Fruit fly (Drosophila melanogaster) whole organism, adult: ENCODE data around the gene Fkbp59.

Experiments used
- CG11617 ChIP-seq: fragments of 200-800 bp; sonication (Bioruptor generic); optimal IDR thresholded peaks from 2 replicates; lab custom pipeline; 2017; ENCODE audit warnings: mild to moderate bottlenecking, missing biosample characterization, missing genetic modification reagents, missing genetic modification characterization
- CG12768 ChIP-seq: fragments of 200-800 bp; sonication (Bioruptor generic); optimal IDR thresholded peaks from 2 replicates; lab custom pipeline; 2017; ENCODE audit warnings: missing biosample characterization, missing genetic modification characterization, mild to moderate bottlenecking, moderate library complexity, missing genetic modification reagents
- CG14711 ChIP-seq: fragments of 200-800 bp; sonication (Bioruptor generic); optimal IDR thresholded peaks from 2 replicates; lab custom pipeline; 2018; ENCODE audit warnings: missing biosample characterization, mild to moderate bottlenecking, missing genetic modification characterization, moderate library complexity
- CG1620 ChIP-seq: fragments of 200-800 bp; sonication (Bioruptor generic); optimal IDR thresholded peaks from 2 replicates; lab custom pipeline; 2016; ENCODE audit warnings: missing biosample characterization, missing genetic modification characterization
- CG33017 ChIP-seq: fragments of 200-800 bp; sonication (Bioruptor generic); optimal IDR thresholded peaks from 2 replicates; lab custom pipeline; 2018; ENCODE audit warnings: missing biosample characterization, mild to moderate bottlenecking, missing genetic modification characterization, moderate library complexity
- CG5204 ChIP-seq: fragments of 200-800 bp; sonication (Bioruptor generic); optimal IDR thresholded peaks from 2 replicates; lab custom pipeline; 2016; ENCODE audit warnings: missing biosample characterization, missing genetic modification characterization
- CG7045 ChIP-seq: fragments of 200-800 bp; sonication (Bioruptor generic); optimal IDR thresholded peaks from 2 replicates; lab custom pipeline; 2017; ENCODE audit warnings: missing biosample characterization, mild to moderate bottlenecking, missing genetic modification characterization
- CG7101 ChIP-seq: fragments of 200-800 bp; sonication (Bioruptor generic); optimal IDR thresholded peaks from 2 replicates; lab custom pipeline; 2018; ENCODE audit warnings: missing biosample characterization, mild to moderate bottlenecking, missing genetic modification characterization, moderate library complexity
- Clk ChIP-seq: fragments of 200-800 bp; sonication (Bioruptor generic); optimal IDR thresholded peaks from 2 replicates; lab custom pipeline; 2017; ENCODE audit warnings: missing biosample characterization, missing genetic modification characterization
- Crg-1 ChIP-seq: fragments of 200-800 bp; sonication (Bioruptor generic); optimal IDR thresholded peaks from 2 replicates; lab custom pipeline; 2016; ENCODE audit warnings: missing biosample characterization, missing genetic modification characterization
- Hr96 ChIP-seq: fragments of 200-800 bp; sonication (Bioruptor generic); optimal IDR thresholded peaks from 2 replicates; lab custom pipeline; 2016; ENCODE audit warnings: missing biosample characterization, missing genetic modification characterization
- Mnt ChIP-seq: fragments of 200-800 bp; sonication (Bioruptor generic); optimal IDR thresholded peaks from 2 replicates; lab custom pipeline; 2016; ENCODE audit warnings: missing biosample characterization, mild to moderate bottlenecking, missing genetic modification characterization
- bab1 ChIP-seq: fragments of 200-800 bp; sonication (Bioruptor generic); optimal IDR thresholded peaks from 3 replicates; lab custom pipeline; 2019; ENCODE audit warnings: missing biosample characterization, mild to moderate bottlenecking, missing genetic modification characterization, moderate library complexity
- cic ChIP-seq: fragments of 200-800 bp; sonication (Bioruptor generic); optimal IDR thresholded peaks from 2 replicates; lab custom pipeline; 2017; ENCODE audit warnings: missing biosample characterization, mild to moderate bottlenecking, missing genetic modification characterization, moderate library complexity
- cnc ChIP-seq, 2 experiments: fragments of >200 bp; optimal IDR thresholded peaks; 2 replicates each; lab custom pipeline; 2017
- kay ChIP-seq: fragments of 200-800 bp; sonication (Bioruptor generic); peaks from one replicate; lab custom pipeline; 2016; ENCODE audit warnings: missing biosample characterization, missing genetic modification characterization, borderline replicate concordance
- ovo ChIP-seq: fragments of 200-800 bp; sonication (Bioruptor generic); optimal IDR thresholded peaks from 2 replicates; lab custom pipeline; 2016; ENCODE audit warnings: missing biosample characterization, missing genetic modification characterization
- pad ChIP-seq: fragments of 200-800 bp; sonication (Bioruptor generic); optimal IDR thresholded peaks from 3 replicates; lab custom pipeline; 2017; ENCODE audit warnings: missing biosample characterization, missing genetic modification characterization, mild to moderate bottlenecking, moderate library complexity, missing genetic modification reagents
- tj ChIP-seq: fragments of 200-800 bp; sonication (Bioruptor generic); optimal IDR thresholded peaks from 3 replicates; lab custom pipeline; 2017; ENCODE audit warnings: missing biosample characterization, mild to moderate bottlenecking, missing genetic modification characterization, moderate library complexity
- toe ChIP-seq: fragments of 200-800 bp; sonication (Bioruptor generic); optimal IDR thresholded peaks from 2 replicates; lab custom pipeline; 2016; ENCODE audit warnings: missing biosample characterization, missing genetic modification characterization

The Fkbp59 gene

DNA sequence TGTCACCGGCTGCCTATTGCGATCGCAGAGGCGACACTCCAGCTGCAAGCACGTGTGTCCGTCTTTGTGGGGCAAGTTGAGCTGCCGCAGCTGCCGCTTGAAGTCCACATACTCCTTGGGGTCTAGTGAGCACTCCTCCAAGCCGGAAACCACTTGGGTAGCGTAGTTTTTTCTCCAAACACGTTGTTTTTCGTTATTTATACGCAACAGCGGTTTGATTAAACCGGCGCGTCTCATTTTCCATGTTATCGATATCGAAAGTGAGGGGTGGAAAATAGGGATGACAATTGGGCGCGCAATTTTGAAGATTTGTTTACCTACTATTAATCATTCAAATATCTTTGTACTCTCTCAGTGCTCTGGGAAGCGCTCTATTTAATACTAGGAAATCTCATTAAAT lies 5.4 kb downstream of the Fkbp59 start, which contains the start of gene mtDNA-helicase:
mtDNA-helicase (minus strand) TSS at position 264 of the 400 bp plus-strand sequence.
- TF ChIP-seq CG7101 (tag; lab: Kevin White, UChicago) (no peak), Hr96 (GFP tag; lab: Kevin White, UChicago) (no peak), bab1 (GFP tag; lab: Kevin White, UChicago) (peak; percentile 13), toe (GFP tag; lab: Kevin White, UChicago) (no peak), cic (GFP tag; lab: Kevin White, UChicago) (no peak), kay (GFP tag; lab: Kevin White, UChicago) (no peak), Crg-1 (GFP tag; lab: Kevin White, UChicago) (peak; percentile 9), CG1620 (GFP tag; lab: Kevin White, UChicago) (no peak), Mnt (GFP tag; lab: Kevin White, UChicago) (peak; percentile 80)

DNA sequence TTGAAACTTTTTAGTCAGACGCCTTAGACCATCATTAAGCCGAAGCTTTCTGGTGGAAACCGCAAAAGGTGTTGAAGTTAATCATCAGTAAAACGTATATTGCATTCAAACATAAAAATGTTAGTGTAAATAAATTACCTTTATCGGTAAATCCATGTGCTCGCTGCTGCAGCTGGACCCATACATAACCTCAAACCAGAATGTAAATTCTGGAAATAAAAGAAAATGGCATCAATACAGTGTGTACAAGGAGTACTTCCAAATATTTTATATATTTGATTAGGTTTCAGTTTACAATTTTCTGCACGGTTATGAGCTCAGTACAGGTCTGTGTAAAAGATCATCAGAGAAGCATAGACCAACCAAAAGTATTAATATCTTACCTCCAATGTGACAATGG lies 6.4 kb downstream of the Fkbp59 start:
- no peak for TF ChIP-seq CG14711 (tag; lab: Kevin White, UChicago)
- no peak for TF ChIP-seq cic (GFP tag; lab: Kevin White, UChicago)
- TF ChIP-seq ovo (GFP tag; lab: Kevin White, UChicago) = no peak
- no peak for TF ChIP-seq Clk (GFP tag; lab: Kevin White, UChicago)
- TF ChIP-seq pad (GFP tag; lab: Kevin White, UChicago) = no peak
- TF ChIP-seq CG12768 (GFP tag; lab: Kevin White, UChicago) = no peak
- TF ChIP-seq cnc (optimal IDR thresholded peaks at IDR 0.05; lab: Kevin White, UChicago) = no peak
- TF ChIP-seq toe (GFP tag; lab: Kevin White, UChicago) = no peak
- TF ChIP-seq tj = no peak
- no peak for TF ChIP-seq CG33017 (tag; lab: Kevin White, UChicago)
- no peak for TF ChIP-seq bab1 (GFP tag; lab: Kevin White, UChicago)
- no peak for TF ChIP-seq CG11617 (GFP tag; lab: Kevin White, UChicago)
- no peak for TF ChIP-seq CG5204 (GFP tag; lab: Kevin White, UChicago)
- no peak for TF ChIP-seq Crg-1 (GFP tag; lab: Kevin White, UChicago)
- TF ChIP-seq Mnt (GFP tag; lab: Kevin White, UChicago) = no peak
- no peak for TF ChIP-seq CG1620 (GFP tag; lab: Kevin White, UChicago)
- TF ChIP-seq kay (GFP tag; lab: Kevin White, UChicago) = no peak
- TF ChIP-seq CG7045 (GFP tag; lab: Kevin White, UChicago) = no peak
- TF ChIP-seq Hr96 (GFP tag; lab: Kevin White, UChicago) = no peak

DNA sequence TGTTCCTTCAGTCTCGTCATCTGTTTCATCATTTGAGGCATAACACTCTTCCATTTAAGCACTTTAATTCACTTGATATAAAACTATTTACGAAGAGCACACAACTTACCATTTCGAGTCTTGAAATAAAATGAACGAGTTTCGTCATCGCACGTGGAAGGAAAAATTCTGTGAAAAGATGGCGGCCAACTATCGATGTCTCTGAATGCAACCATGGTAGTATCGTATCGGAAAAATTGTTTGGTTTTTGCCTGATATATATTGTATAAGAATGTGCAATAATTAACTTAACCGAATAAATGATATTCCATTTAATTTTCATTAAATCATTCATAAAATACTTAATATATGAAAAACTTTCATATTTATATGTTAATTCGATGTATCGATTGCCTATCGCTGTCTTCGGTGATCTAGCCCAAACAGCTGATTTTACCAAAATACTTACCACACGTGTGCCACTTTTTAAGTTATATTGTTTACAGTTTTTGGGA lies 7.1 kb downstream of the Fkbp59 start, which contains the start of gene Bka:
Bka (plus strand) TSS at position 417 of the 494 bp plus-strand sequence.
- TF ChIP-seq Clk (GFP tag; lab: Kevin White, UChicago) (no peak), cnc (optimal IDR thresholded peaks at IDR 0.05; lab: Kevin White, UChicago) (no peak), CG7045 (GFP tag; lab: Kevin White, UChicago) (peak; percentile 38), pad (GFP tag; lab: Kevin White, UChicago) (peak; percentile 48), tj (peak; percentile 73), CG33017 (tag; lab: Kevin White, UChicago) (peak; percentile 71), cic (GFP tag; lab: Kevin White, UChicago) (peak; percentile 19), ovo (GFP tag; lab: Kevin White, UChicago) (peak; percentile 18), bab1 (GFP tag; lab: Kevin White, UChicago) (peak; percentile 83), CG1620 (GFP tag; lab: Kevin White, UChicago) (peak; percentile 33), CG7101 (tag; lab: Kevin White, UChicago) (peak; percentile 81), CG12768 (GFP tag; lab: Kevin White, UChicago) (no peak), CG5204 (GFP tag; lab: Kevin White, UChicago) (no peak), Mnt (GFP tag; lab: Kevin White, UChicago) (peak; percentile 100), kay (GFP tag; lab: Kevin White, UChicago) (no peak), Crg-1 (GFP tag; lab: Kevin White, UChicago) (peak; percentile 69), CG11617 (GFP tag; lab: Kevin White, UChicago) (peak; percentile 87), CG14711 (tag; lab: Kevin White, UChicago) (peak; percentile 71), toe (GFP tag; lab: Kevin White, UChicago) (no peak), Hr96 (GFP tag; lab: Kevin White, UChicago) (peak; percentile 44)

DNA sequence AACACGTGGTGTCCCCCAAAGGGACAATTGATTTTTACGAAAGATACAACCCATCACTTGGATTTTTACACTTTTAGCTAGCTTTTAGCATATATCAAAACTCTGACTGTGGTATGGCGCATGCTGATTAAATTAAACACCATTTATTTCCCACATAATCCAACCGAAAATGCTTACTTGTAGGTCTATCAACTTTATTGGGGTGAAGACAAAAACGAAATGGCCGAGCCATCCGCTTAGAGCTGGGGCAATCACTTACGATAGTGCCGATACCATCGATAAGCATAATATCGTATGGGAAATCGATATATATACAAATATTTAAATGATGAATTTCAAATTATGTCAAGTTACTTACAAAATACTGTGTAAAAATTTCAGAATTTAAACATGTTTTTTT lies 9.5 kb downstream of the Fkbp59 start, which contains the start of gene RpS2:
RpS2 (minus strand) TSS at position 257 of the 400 bp plus-strand sequence.
- TF ChIP-seq Mnt (GFP tag; lab: Kevin White, UChicago) (peak; percentile 97), CG7101 (tag; lab: Kevin White, UChicago) (peak; percentile 74), CG12768 (GFP tag; lab: Kevin White, UChicago) (peak; percentile 28), CG7045 (GFP tag; lab: Kevin White, UChicago) (peak; percentile 6), pad (GFP tag; lab: Kevin White, UChicago) (peak; percentile 35), CG33017 (tag; lab: Kevin White, UChicago) (peak; percentile 67), CG11617 (GFP tag; lab: Kevin White, UChicago) (peak; percentile 69), CG5204 (GFP tag; lab: Kevin White, UChicago) (no peak), CG1620 (GFP tag; lab: Kevin White, UChicago) (peak; percentile 49), cnc (optimal IDR thresholded peaks at IDR 0.05; lab: Kevin White, UChicago) (no peak), tj (peak; percentile 32), cic (GFP tag; lab: Kevin White, UChicago) (no peak), kay (GFP tag; lab: Kevin White, UChicago) (no peak), Clk (GFP tag; lab: Kevin White, UChicago) (no peak), Crg-1 (GFP tag; lab: Kevin White, UChicago) (peak; percentile 79), CG14711 (tag; lab: Kevin White, UChicago) (peak; percentile 65), toe (GFP tag; lab: Kevin White, UChicago) (no peak), Hr96 (GFP tag; lab: Kevin White, UChicago) (peak; percentile 69), ovo (GFP tag; lab: Kevin White, UChicago) (no peak), bab1 (GFP tag; lab: Kevin White, UChicago) (peak; percentile 68)
